Worm (Caenorhabditis elegans) whole organism, young adult: ENCODE results near the gene F37A4.5.

ENCODE experiments used
- B0261.1 ChIP-seq: sonication (generic microtip); optimal IDR thresholded peaks from 2 replicates; lab custom pipeline; 2016; ENCODE audit warnings: mild to moderate bottlenecking, missing genetic modification characterization, moderate library complexity, missing compliant biosample characterization
- C06A6.2 ChIP-seq: fragments of 200-800 bp; sonication (Bioruptor generic); conservative IDR thresholded peaks from 2 replicates; pipeline ENCODE4 v1.3.6; 2022; ENCODE audit warnings: missing genetic modification characterization, missing compliant biosample characterization
- F23B12.7 ChIP-seq: sonication (generic microtip); optimal IDR thresholded peaks from 2 replicates; lab custom pipeline; 2017; ENCODE audit warnings: missing genetic modification characterization, mild to moderate bottlenecking, missing compliant biosample characterization, antibody characterized with exemption, moderate library complexity; ENCODE audit not compliant: insufficient read depth
- F37B4.10 ChIP-seq: fragments of 200-800 bp; sonication (Bioruptor generic); IDR thresholded peaks from 2 replicates; pipeline ENCODE4 v1.3.6; 2022; ENCODE audit warnings: missing genetic modification characterization, missing compliant biosample characterization
- F39B2.1 ChIP-seq: fragments of 200-800 bp; sonication (Bioruptor generic); IDR thresholded peaks from 2 replicates; pipeline ENCODE4 v1.3.6; 2022; ENCODE audit warnings: missing genetic modification reagents, missing genetic modification characterization, missing compliant biosample characterization
- F57C9.4 ChIP-seq: sonication (generic microtip); optimal IDR thresholded peaks from 2 replicates; lab custom pipeline; 2017; ENCODE audit warnings: mild to moderate bottlenecking, missing genetic modification characterization, missing compliant biosample characterization
- T26A5.8 ChIP-seq: sonication (generic microtip); optimal IDR thresholded peaks from 2 replicates; lab custom pipeline; 2016; ENCODE audit warnings: missing genetic modification characterization, missing compliant biosample characterization
- Y67H2A.10 ChIP-seq: fragments of 200-800 bp; sonication (Bioruptor generic); conservative IDR thresholded peaks from 2 replicates; pipeline ENCODE4 v1.3.6; 2022; ENCODE audit warnings: missing genetic modification reagents, missing genetic modification characterization, missing compliant biosample characterization
- Y79H2A.3 ChIP-seq: fragments of 200-800 bp; sonication (Bioruptor generic); conservative IDR thresholded peaks from 2 replicates; pipeline ENCODE4 v1.3.6; 2022; ENCODE audit warnings: missing genetic modification reagents, missing genetic modification characterization, missing compliant biosample characterization
- ama-1 ChIP-seq, 3 experiments: fragments of 150-350 bp in 1 of 3; sonication (generic microtip) in 2 of 3; optimal IDR thresholded peaks; 2 replicates each; lab custom pipeline; 2014 to 2018; ENCODE audit warnings: missing biosample characterization in 2 of 3, missing genetic modification characterization in 2 of 3, missing genetic modification reagents in 2 of 3
- atf-7 ChIP-seq: sonication (generic microtip); optimal IDR thresholded peaks from 2 replicates; lab custom pipeline; 2017; ENCODE audit warnings: mild to moderate bottlenecking, missing genetic modification characterization, missing compliant biosample characterization
- athp-1 ChIP-seq: sonication (generic microtip); optimal IDR thresholded peaks from 2 replicates; lab custom pipeline; 2017; ENCODE audit warnings: mild to moderate bottlenecking, missing genetic modification characterization, missing compliant biosample characterization
- attf-3 ChIP-seq: fragments of 200-800 bp; sonication (Bioruptor generic); conservative IDR thresholded peaks from 2 replicates; pipeline ENCODE4 v1.3.6; 2022; ENCODE audit warnings: missing genetic modification reagents, missing genetic modification characterization, missing compliant biosample characterization
- ceh-58 ChIP-seq: fragments of 200-800 bp; sonication (Bioruptor generic); IDR thresholded peaks from 2 replicates; pipeline ENCODE4 v1.3.6; 2022; ENCODE audit warnings: missing genetic modification characterization, missing compliant biosample characterization
- chd-7 ChIP-seq: sonication (generic microtip); optimal IDR thresholded peaks from 2 replicates; lab custom pipeline; 2016; ENCODE audit warnings: mild to moderate bottlenecking, missing genetic modification characterization, moderate library complexity, missing compliant biosample characterization
- dpl-1 ChIP-seq: fragments of 150-350 bp; optimal IDR thresholded peaks from 2 replicates; lab custom pipeline; 2014; ENCODE audit warnings: missing biosample characterization, missing genetic modification reagents, missing genetic modification characterization
- efl-1 ChIP-seq: fragments of 150-350 bp; optimal IDR thresholded peaks from 2 replicates; lab custom pipeline; 2014; ENCODE audit warnings: missing biosample characterization, missing genetic modification reagents, missing genetic modification characterization
- egl-18 ChIP-seq: fragments of 200-800 bp; sonication (Bioruptor generic); IDR thresholded peaks from 2 replicates; pipeline ENCODE4 v1.3.6; 2022; ENCODE audit warnings: missing genetic modification reagents, missing genetic modification characterization, missing compliant biosample characterization
- ekl-4 ChIP-seq: fragments of 200-800 bp; sonication (Bioruptor generic); IDR thresholded peaks from 2 replicates; pipeline ENCODE4 v1.3.6; 2022; ENCODE audit warnings: missing genetic modification reagents, missing genetic modification characterization, missing compliant biosample characterization
- hlh-26 ChIP-seq: fragments of 200-800 bp; sonication (Bioruptor generic); conservative IDR thresholded peaks from 2 replicates; pipeline ENCODE4 v1.3.6; 2022; ENCODE audit warnings: missing genetic modification reagents, missing genetic modification characterization, missing compliant biosample characterization
- hsf-1 ChIP-seq: fragments of 200-800 bp; sonication (Bioruptor generic); IDR thresholded peaks from 2 replicates; pipeline ENCODE4 v1.3.6; 2022; ENCODE audit warnings: missing genetic modification reagents, missing genetic modification characterization, missing compliant biosample characterization
- lin-35 ChIP-seq, 3 experiments: fragments of 150-350 bp in 2 of 3; sonication (generic microtip) in 1 of 3; optimal IDR thresholded peaks; 2 replicates each; lab custom pipeline; 2014 to 2018; ENCODE audit warnings: missing biosample characterization in 3 of 3, missing genetic modification characterization in 3 of 3, missing genetic modification reagents in 3 of 3
- madf-6 ChIP-seq: fragments of 200-800 bp; sonication (Bioruptor generic); IDR thresholded peaks from 2 replicates; pipeline ENCODE4 v1.3.6; 2022; ENCODE audit warnings: missing genetic modification reagents, missing genetic modification characterization, missing compliant biosample characterization
- madf-8 ChIP-seq: fragments of 200-800 bp; sonication (Bioruptor generic); conservative IDR thresholded peaks from 2 replicates; pipeline ENCODE4 v1.3.6; 2022; ENCODE audit warnings: missing genetic modification reagents, missing genetic modification characterization, missing compliant biosample characterization
- mel-28 ChIP-seq: sonication (generic microtip); optimal IDR thresholded peaks from 2 replicates; lab custom pipeline; 2016; ENCODE audit warnings: borderline replicate concordance, mild to moderate bottlenecking, missing genetic modification characterization, missing compliant biosample characterization
- nfya-1 ChIP-seq: sonication (generic microtip); optimal IDR thresholded peaks from 2 replicates; lab custom pipeline; 2017; ENCODE audit warnings: antibody characterized with exemption, missing compliant biosample characterization, missing genetic modification characterization, borderline replicate concordance; ENCODE audit not compliant: insufficient read depth
- nfyb-1 ChIP-seq: fragments of 200-800 bp; sonication (Bioruptor generic); IDR thresholded peaks from 2 replicates; pipeline ENCODE4 v1.3.6; 2022; ENCODE audit warnings: missing genetic modification reagents, missing genetic modification characterization, missing compliant biosample characterization
- nhr-120 ChIP-seq: fragments of 200-800 bp; sonication (Bioruptor generic); IDR thresholded peaks from 2 replicates; pipeline ENCODE4 v1.3.6; 2022; ENCODE audit warnings: missing genetic modification characterization, missing compliant biosample characterization
- nhr-179 ChIP-seq: sonication (generic microtip); optimal IDR thresholded peaks from 2 replicates; lab custom pipeline; 2016; ENCODE audit warnings: mild to moderate bottlenecking, missing genetic modification characterization, missing compliant biosample characterization
- nhr-80 ChIP-seq: sonication (generic microtip); optimal IDR thresholded peaks from 2 replicates; lab custom pipeline; 2016; ENCODE audit warnings: missing genetic modification characterization, missing compliant biosample characterization
- pbrm-1 ChIP-seq: fragments of 200-800 bp; sonication (Bioruptor generic); IDR thresholded peaks from 2 replicates; pipeline ENCODE4 v1.3.6; 2022; ENCODE audit warnings: missing genetic modification reagents, missing genetic modification characterization, missing compliant biosample characterization
- rcor-1 ChIP-seq: fragments of 200-800 bp; sonication (Bioruptor generic); IDR thresholded peaks from 2 replicates; pipeline ENCODE4 v1.3.6; 2022; ENCODE audit warnings: missing genetic modification reagents, missing genetic modification characterization, missing compliant biosample characterization
- repo-1 ChIP-seq: sonication (generic microtip); optimal IDR thresholded peaks from 2 replicates; lab custom pipeline; 2017; ENCODE audit warnings: mild to moderate bottlenecking, missing genetic modification characterization, missing compliant biosample characterization
- xnd-1 ChIP-seq: sonication (generic microtip); optimal IDR thresholded peaks from 2 replicates; lab custom pipeline; 2016; ENCODE audit warnings: missing genotype, missing genetic modification reagents, missing genetic modification characterization, missing compliant biosample characterization
- ztf-22 ChIP-seq: fragments of 200-800 bp; sonication (Bioruptor generic); optimal IDR thresholded peaks from 2 replicates; lab custom pipeline; 2018; ENCODE audit warnings: mild to moderate bottlenecking, missing genetic modification characterization, moderate library complexity, missing compliant biosample characterization
- ztf-26 ChIP-seq: sonication (generic microtip); optimal IDR thresholded peaks from 2 replicates; lab custom pipeline; 2017; ENCODE audit warnings: missing genetic modification characterization, missing compliant biosample characterization
- ztf-28 ChIP-seq: fragments of 200-800 bp; sonication (Bioruptor generic); IDR thresholded peaks from 2 replicates; pipeline ENCODE4 v1.3.6; 2022; ENCODE audit warnings: missing genetic modification reagents, missing genetic modification characterization, missing compliant biosample characterization

Gene F37A4.5

DNA sequence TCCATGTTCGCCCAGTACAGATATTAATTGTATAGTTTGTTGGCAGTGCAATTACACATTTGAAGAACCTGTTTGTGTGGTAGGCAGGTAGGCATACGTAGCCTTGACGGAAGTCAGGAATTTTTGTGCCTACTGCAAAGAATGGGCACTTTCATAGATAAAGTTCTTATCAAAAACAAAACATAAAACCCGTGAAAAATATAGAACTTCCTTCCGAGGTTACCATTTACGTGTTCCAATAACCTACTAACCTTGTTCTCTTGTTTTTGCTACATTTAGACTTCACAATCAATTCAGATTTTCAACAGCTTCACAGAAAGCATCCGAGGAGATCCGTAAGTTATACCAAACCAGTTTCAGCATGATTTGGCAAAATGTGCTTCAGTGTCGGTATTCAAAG, 1.6 kb downstream of the F37A4.5 start, which contains the start of gene F37A4.4:
Gene F37A4.4 (plus strand): TSS at position 301 of the 400 bp plus-strand sequence.
- TF ChIP-seq F23B12.7 (tag; lab: Kevin White, UChicago) (no peak), atf-7 (tag; lab: Kevin White, UChicago) (no peak), egl-18 (GFP tag; lab: Robert Waterston, UW) (no peak), pbrm-1 (no peak), nhr-179 (no peak), repo-1 (tag; lab: Kevin White, UChicago) (no peak), ama-1 (optimal IDR thresholded peaks at IDR 0.05; lab: Kevin White, UChicago) (no peak), ama-1 (GFP tag; optimal IDR thresholded peaks at IDR 0.05; lab: Kevin White, UChicago) (no peak), nfyb-1 (GFP tag; lab: Robert Waterston, UW) (no peak), C06A6.2 (GFP tag; lab: Robert Waterston, UW) (no peak), F57C9.4 (no peak), nfya-1 (tag; lab: Kevin White, UChicago) (no peak), athp-1 (no peak), mel-28 (tag; lab: Kevin White, UChicago) (no peak), lin-35 (GFP tag; optimal IDR thresholded peaks at IDR 0.05; lab: Kevin White, UChicago) (no peak), F39B2.1 (GFP tag; lab: Robert Waterston, UW) (no peak), rcor-1 (no peak)

ce11 chrIII:6718270-6718669, 6.6 kb downstream of the F37A4.5 start, which contains the start of gene F37A4.3:
F37A4.3 (plus strand) TSS chrIII:6718570.
- TF ChIP-seq F39B2.1 (GFP tag; lab: Robert Waterston, UW) = no peak
- no peak for TF ChIP-seq nhr-120
- no peak for TF ChIP-seq B0261.1 (tag; lab: Kevin White, UChicago)
- TF ChIP-seq ztf-26 (tag; lab: Kevin White, UChicago) = no peak
- TF ChIP-seq mel-28 (tag; lab: Kevin White, UChicago) = no peak
- TF ChIP-seq F37B4.10 (GFP tag; lab: Robert Waterston, UW) = no peak
- TF ChIP-seq chd-7 (tag; lab: Kevin White, UChicago) = no peak
- no peak for TF ChIP-seq madf-6 (GFP tag; lab: Robert Waterston, UW)
- no peak for TF ChIP-seq ceh-58 (GFP tag; lab: Robert Waterston, UW)

- peak; percentile 82 for TF ChIP-seq efl-1 (GFP tag; lab: Kevin White, UChicago)
- no peak for TF ChIP-seq hlh-26 (GFP tag; lab: Robert Waterston, UW)
- no peak for TF ChIP-seq T26A5.8
- no peak for TF ChIP-seq Y67H2A.10 (GFP tag; lab: Robert Waterston, UW)
- no peak for TF ChIP-seq ztf-28 (GFP tag; lab: Robert Waterston, UW)
- TF ChIP-seq madf-8 (GFP tag; lab: Robert Waterston, UW) = 0 out of 2 replicates have a peak, but pooled peaks have one; percentile 14
- peak; percentile 72 for TF ChIP-seq hsf-1 (GFP tag; lab: Robert Waterston, UW)
- TF ChIP-seq nfyb-1 (GFP tag; lab: Robert Waterston, UW) = no peak
- no peak for TF ChIP-seq ztf-22
- TF ChIP-seq Y79H2A.3 = no peak
- peak; percentile 78 for TF ChIP-seq madf-6 (GFP tag; lab: Robert Waterston, UW)
- no peak for TF ChIP-seq nhr-80 (tag; lab: Kevin White, UChicago)
- TF ChIP-seq attf-3 = peak; percentile 94
- TF ChIP-seq ekl-4 (GFP tag; lab: Robert Waterston, UW) = no peak
- TF ChIP-seq lin-35 (GFP tag; optimal IDR thresholded peaks at IDR 0.05; lab: Kevin White, UChicago) = peak in 1 of 3 experiments; percentile 21
- TF ChIP-seq xnd-1 (tag; lab: Kevin White, UChicago) = peak; percentile 32
- no peak for TF ChIP-seq nfya-1 (tag; lab: Kevin White, UChicago)
- TF ChIP-seq dpl-1 (GFP tag; lab: Kevin White, UChicago) = peak; percentile 53
Measured at ce11 chrIII:6722208-6722679, 10.6 kb downstream of the F37A4.5 start, which contains the start of the genes bath-41 and F37A4.2. bath-41 (minus strand) TSS chrIII:6722258. F37A4.2 (plus strand) TSS chrIII:6722454.
